Fruit fly (Drosophila melanogaster) whole organism, embryonic: Measurements from ENCODE around the gene Sidpn.

ENCODE experiments used
- CG10959 ChIP-seq: fragments of 200-800 bp; sonication (Bioruptor generic); IDR thresholded peaks from 2 replicates; pipeline ENCODE4 v1.3.6; 2022; ENCODE audit warnings: missing biosample characterization, missing genetic modification characterization
- CG10979 ChIP-seq: fragments of 200-800 bp; sonication (Bioruptor generic); optimal IDR thresholded peaks from 2 replicates; lab custom pipeline; 2018; ENCODE audit warnings: missing biosample characterization, mild to moderate bottlenecking, missing genetic modification characterization, moderate library complexity
- CG11696 ChIP-seq: fragments of 200-800 bp; sonication (Bioruptor generic); IDR thresholded peaks from 2 replicates; pipeline ENCODE4 v1.3.6; 2022; ENCODE audit warnings: missing biosample characterization, missing genetic modification characterization
- CG12299 ChIP-seq: fragments of 200-800 bp; sonication (Bioruptor generic); optimal IDR thresholded peaks from 2 replicates; lab custom pipeline; 2018; ENCODE audit warnings: missing biosample characterization, mild to moderate bottlenecking, missing genetic modification characterization
- CG12659 ChIP-seq: fragments of 200-800 bp; sonication (Bioruptor generic); optimal IDR thresholded peaks from 3 replicates; lab custom pipeline; 2017; ENCODE audit warnings: mild to moderate bottlenecking, missing biosample characterization, missing genetic modification reagents, missing genetic modification characterization
- CG15073 ChIP-seq: fragments of 200-800 bp; sonication (Bioruptor generic); optimal IDR thresholded peaks from 2 replicates; lab custom pipeline; 2016; ENCODE audit warnings: missing biosample characterization, missing genetic modification characterization
- CG1602 ChIP-seq: fragments of 200-800 bp; sonication (Bioruptor generic); optimal IDR thresholded peaks from 3 replicates; lab custom pipeline; 2016; ENCODE audit warnings: missing biosample characterization, missing genetic modification characterization
- CG17186 ChIP-seq: fragments of 200-800 bp; sonication (Bioruptor generic); optimal IDR thresholded peaks from 3 replicates; lab custom pipeline; 2017; ENCODE audit warnings: missing biosample characterization, missing genetic modification reagents, missing genetic modification characterization
- CG17328 ChIP-seq: fragments of 200-800 bp; sonication (Bioruptor generic); IDR thresholded peaks from 2 replicates; pipeline ENCODE4 v1.3.6; 2022; ENCODE audit warnings: missing biosample characterization, missing genetic modification characterization
- CG17829 ChIP-seq: fragments of 200-800 bp; optimal IDR thresholded peaks from 2 replicates; lab custom pipeline; 2019; ENCODE audit warnings: missing biosample characterization, mild to moderate bottlenecking, missing genetic modification characterization, moderate library complexity
- CG17912 ChIP-seq: fragments of 200-800 bp; sonication (Bioruptor generic); optimal IDR thresholded peaks from 2 replicates; lab custom pipeline; 2018; ENCODE audit warnings: missing biosample characterization, mild to moderate bottlenecking, missing genetic modification characterization
- CG1792 ChIP-seq: fragments of 200-800 bp; sonication (Bioruptor generic); optimal IDR thresholded peaks from 2 replicates; lab custom pipeline; 2016; ENCODE audit warnings: missing biosample characterization, missing genetic modification characterization
- CG18599 ChIP-seq: fragments of 200-800 bp; sonication (Bioruptor generic); optimal IDR thresholded peaks from 3 replicates; lab custom pipeline; 2017; ENCODE audit warnings: missing biosample characterization, missing genetic modification characterization, mild to moderate bottlenecking, moderate library complexity, missing genetic modification reagents
- CG2120 ChIP-seq: fragments of 200-800 bp; sonication (Bioruptor generic); optimal IDR thresholded peaks from 3 replicates; lab custom pipeline; 2016; ENCODE audit warnings: missing biosample characterization, missing genetic modification characterization
- CG34224 ChIP-seq: fragments of 200-800 bp; sonication (Bioruptor generic); IDR thresholded peaks from 3 replicates; pipeline ENCODE4 v1.3.6; 2022; ENCODE audit warnings: missing biosample characterization, missing genetic modification characterization; ENCODE audit not compliant: partially characterized antibody
- CG3995 ChIP-seq: fragments of 200-800 bp; sonication (Bioruptor generic); optimal IDR thresholded peaks from 3 replicates; lab custom pipeline; 2016; ENCODE audit warnings: missing biosample characterization, missing genetic modification characterization
- CG4424 ChIP-seq: fragments of 200-800 bp; sonication (Bioruptor generic); optimal IDR thresholded peaks from 3 replicates; lab custom pipeline; 2016; ENCODE audit warnings: missing biosample characterization, missing genetic modification characterization
- CG4707 ChIP-seq: fragments of 200-800 bp; sonication (Bioruptor generic); optimal IDR thresholded peaks from 2 replicates; lab custom pipeline; 2018; ENCODE audit warnings: missing biosample characterization, mild to moderate bottlenecking, missing genetic modification characterization, moderate library complexity
- CG4854 ChIP-seq: fragments of 200-800 bp; sonication (Bioruptor generic); optimal IDR thresholded peaks from 2 replicates; lab custom pipeline; 2016; ENCODE audit warnings: missing biosample characterization, missing genetic modification characterization, inconsistent platforms
- CG6254 ChIP-seq: fragments of 200-800 bp; sonication (Bioruptor generic); optimal IDR thresholded peaks from 3 replicates; lab custom pipeline; 2017; ENCODE audit warnings: mild to moderate bottlenecking, missing biosample characterization, missing genetic modification reagents, missing genetic modification characterization
- CG6689 ChIP-seq: fragments of 200-800 bp; sonication (Bioruptor generic); IDR thresholded peaks from 2 replicates; pipeline ENCODE4 v1.3.6; 2022; ENCODE audit warnings: missing biosample characterization, missing genetic modification characterization
- CG6854 ChIP-seq: fragments of 200-800 bp; sonication (Bioruptor generic); optimal IDR thresholded peaks from 3 replicates; lab custom pipeline; 2017; ENCODE audit warnings: missing biosample characterization, mild to moderate bottlenecking, missing genetic modification characterization
- CG8281 ChIP-seq: fragments of 200-800 bp; sonication (Bioruptor generic); optimal IDR thresholded peaks from 2 replicates; lab custom pipeline; 2018; ENCODE audit warnings: missing biosample characterization, mild to moderate bottlenecking, missing genetic modification characterization, moderate library complexity
- CG8290 ChIP-seq, 3 experiments: fragments of 200-800 bp; sonication (Bioruptor generic); optimal IDR thresholded peaks; 2 replicates each; lab custom pipeline; 2016 to 2019; ENCODE audit warnings: missing biosample characterization in 3 of 3, missing genetic modification characterization in 3 of 3, mild to moderate bottlenecking in 2 of 3, moderate library complexity in 1 of 3
- Dip2 ChIP-seq: fragments of 200-800 bp; sonication (Bioruptor generic); IDR thresholded peaks from 2 replicates; pipeline ENCODE4 v1.3.6; 2022; ENCODE audit warnings: missing biosample characterization, missing genetic modification characterization
- NC2β ChIP-seq: fragments of 200-800 bp; sonication (Bioruptor generic); optimal IDR thresholded peaks from 2 replicates; lab custom pipeline; 2016; ENCODE audit warnings: missing biosample characterization, missing genetic modification characterization
- Opbp ChIP-seq: fragments of 200-800 bp; sonication (Bioruptor generic); IDR thresholded peaks from 3 replicates; pipeline ENCODE4 v1.3.6; 2022; ENCODE audit warnings: missing biosample characterization, missing genetic modification characterization; ENCODE audit not compliant: partially characterized antibody
- Sry-δ ChIP-seq: fragments of 200-800 bp; sonication (Bioruptor generic); optimal IDR thresholded peaks from 2 replicates; lab custom pipeline; 2016; ENCODE audit warnings: missing biosample characterization, missing genetic modification characterization
- TFAM ChIP-seq: fragments of 200-800 bp; sonication (Bioruptor generic); optimal IDR thresholded peaks from 2 replicates; lab custom pipeline; 2017; ENCODE audit warnings: missing biosample characterization, missing genetic modification characterization, inconsistent platforms
- Taf1 ChIP-seq: fragments of 200-800 bp; sonication (Bioruptor generic); IDR thresholded peaks from 2 replicates; pipeline ENCODE4 v1.3.6; 2022; ENCODE audit warnings: missing biosample characterization, missing genetic modification characterization
- al ChIP-seq: fragments of 200-800 bp; sonication (Bioruptor generic); IDR thresholded peaks from 2 replicates; pipeline ENCODE4 v1.3.6; 2022; ENCODE audit warnings: missing biosample characterization, missing genetic modification characterization
- ap ChIP-seq: fragments of 200-800 bp; sonication (Bioruptor generic); IDR thresholded peaks from 2 replicates; pipeline ENCODE4 v1.3.6; 2022; ENCODE audit warnings: missing biosample characterization, missing genetic modification characterization
- ash1 ChIP-seq: fragments of 200-800 bp; sonication (Bioruptor generic); optimal IDR thresholded peaks from 2 replicates; lab custom pipeline; 2018; ENCODE audit warnings: missing biosample characterization, mild to moderate bottlenecking, missing genetic modification characterization
- br ChIP-seq: fragments of >200 bp; optimal IDR thresholded peaks from 2 replicates; lab custom pipeline; 2017
- btn ChIP-seq: fragments of 200-800 bp; sonication (Bioruptor generic); optimal IDR thresholded peaks from 2 replicates; lab custom pipeline; 2016; ENCODE audit warnings: missing biosample characterization, missing genetic modification characterization
- eve ChIP-seq, 2 experiments: fragments of >200 bp; optimal IDR thresholded peaks; 2 replicates each; lab custom pipeline; 2017; ENCODE audit warnings: missing biosample characterization in 2 of 2, missing genetic modification characterization in 2 of 2
- fu2 ChIP-seq: fragments of 200-800 bp; sonication (Bioruptor generic); optimal IDR thresholded peaks from 2 replicates; lab custom pipeline; 2016; ENCODE audit warnings: missing biosample characterization, missing genetic modification characterization
- gem ChIP-seq: fragments of 200-800 bp; sonication (Bioruptor generic); optimal IDR thresholded peaks from 2 replicates; lab custom pipeline; 2019; ENCODE audit warnings: missing biosample characterization, mild to moderate bottlenecking, missing genetic modification characterization, moderate library complexity
- gsb ChIP-seq: fragments of 200-800 bp; sonication (Bioruptor generic); IDR thresholded peaks from 2 replicates; pipeline ENCODE4 v1.3.6; 2022; ENCODE audit warnings: missing biosample characterization, missing genetic modification characterization
- hbn ChIP-seq: fragments of 200-800 bp; sonication (Bioruptor generic); IDR thresholded peaks from 2 replicates; pipeline ENCODE4 v1.3.6; 2022; ENCODE audit warnings: missing biosample characterization, missing genetic modification characterization; ENCODE audit not compliant: partially characterized antibody
- jumu ChIP-seq: fragments of 200-800 bp; sonication (Bioruptor generic); optimal IDR thresholded peaks from 3 replicates; lab custom pipeline; 2016; ENCODE audit warnings: missing biosample characterization, missing genetic modification characterization
- knrl ChIP-seq: fragments of 200-800 bp; sonication (Bioruptor generic); IDR thresholded peaks from 3 replicates; pipeline ENCODE4 v1.3.6; 2022; ENCODE audit warnings: missing biosample characterization, missing genetic modification characterization; ENCODE audit not compliant: partially characterized antibody
- lilli ChIP-seq: fragments of 200-800 bp; sonication (Bioruptor generic); optimal IDR thresholded peaks from 3 replicates; lab custom pipeline; 2016; ENCODE audit warnings: missing biosample characterization, missing genetic modification characterization
- lov ChIP-seq, 2 experiments: fragments of 200-800 bp in 1 of 2; fragments of >200 bp in 1 of 2; sonication (Bioruptor generic) in 1 of 2; IDR thresholded peaks in 1 of 2; optimal IDR thresholded peaks in 1 of 2; 2 replicates in 1 of 2; 3 replicates in 1 of 2; pipeline versions ENCODE4 v1.3.6 to Lab custom; 2017 to 2022; ENCODE audit warnings: missing biosample characterization in 1 of 2, missing genetic modification characterization in 1 of 2
- nau ChIP-seq: fragments of 200-800 bp; sonication (Bioruptor generic); optimal IDR thresholded peaks from 3 replicates; lab custom pipeline; 2017; ENCODE audit warnings: missing biosample characterization, mild to moderate bottlenecking, missing genetic modification characterization, missing genetic modification reagents
- phol ChIP-seq: fragments of 200-800 bp; sonication (Bioruptor generic); optimal IDR thresholded peaks from 3 replicates; lab custom pipeline; 2018; ENCODE audit warnings: missing biosample characterization, mild to moderate bottlenecking, missing genetic modification characterization, moderate library complexity
- ranshi ChIP-seq: fragments of 200-800 bp; sonication (Bioruptor generic); IDR thresholded peaks from 2 replicates; pipeline ENCODE4 v1.3.6; 2022; ENCODE audit warnings: missing biosample characterization, missing genetic modification characterization
- ro ChIP-seq: fragments of 200-800 bp; sonication (Bioruptor generic); IDR thresholded peaks from 2 replicates; pipeline ENCODE4 v1.3.6; 2022; ENCODE audit warnings: missing biosample characterization, missing genetic modification characterization
- scrt ChIP-seq: fragments of 200-800 bp; sonication (Bioruptor generic); optimal IDR thresholded peaks from 2 replicates; lab custom pipeline; 2018; ENCODE audit warnings: missing biosample characterization, mild to moderate bottlenecking, missing genetic modification characterization, moderate library complexity
- sd ChIP-seq: fragments of 200-800 bp; sonication (Bioruptor generic); optimal IDR thresholded peaks from 3 replicates; lab custom pipeline; 2018; ENCODE audit warnings: missing biosample characterization, mild to moderate bottlenecking, missing genetic modification characterization, moderate library complexity
- sug ChIP-seq: fragments of 200-800 bp; optimal IDR thresholded peaks from 2 replicates; lab custom pipeline; 2019; ENCODE audit warnings: missing biosample characterization, mild to moderate bottlenecking, missing genetic modification characterization, moderate library complexity

The Sidpn gene

DNA sequence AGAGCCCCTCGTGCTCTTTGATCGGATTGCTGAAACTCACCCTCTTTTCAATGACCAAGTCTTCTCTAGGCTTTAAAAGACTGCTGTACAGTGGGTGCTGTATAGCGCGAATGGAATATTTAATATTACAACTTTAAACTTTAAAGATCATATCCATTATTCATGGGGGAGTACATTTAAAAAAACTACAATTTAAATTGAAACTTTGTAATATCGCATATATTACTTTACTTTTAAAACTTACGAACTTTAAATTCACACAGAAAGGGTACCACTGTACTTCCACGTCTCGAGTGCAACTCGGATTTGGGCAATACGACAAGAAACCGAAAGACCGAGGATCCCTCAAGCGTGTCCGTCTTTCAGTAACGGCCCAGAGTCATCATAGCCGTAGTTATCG is 31.4 kb downstream of the Sidpn start, which contains the start of gene Phlpp (continued):
- TF ChIP-seq CG17186 (GFP tag; lab: Kevin White, UChicago) = no peak
- peak; percentile 71 for TF ChIP-seq CG10959 (GFP tag; lab: Robert Waterston, UW)
- no peak for TF ChIP-seq NC2β
- TF ChIP-seq phol (tag; lab: Kevin White, UChicago) = peak; percentile 74
- peak; percentile 66 for TF ChIP-seq ranshi (GFP tag; lab: Robert Waterston, UW)
- TF ChIP-seq Opbp (GFP tag; lab: Robert Waterston, UW) = no peak
- no peak for TF ChIP-seq fu2
- no peak for TF ChIP-seq al (GFP tag; lab: Robert Waterston, UW)
- no peak for TF ChIP-seq CG17912 (GFP tag; lab: Kevin White, UChicago)
- TF ChIP-seq br = no peak
- TF ChIP-seq eve (GFP tag; optimal IDR thresholded peaks at IDR 0.05; lab: Kevin White, UChicago) = no peak
- no peak for TF ChIP-seq CG18599 (GFP tag; lab: Kevin White, UChicago)
- no peak for TF ChIP-seq CG3995
- TF ChIP-seq sug (tag; lab: Kevin White, UChicago) = no peak
- TF ChIP-seq btn = no peak
- no peak for TF ChIP-seq Taf1 (GFP tag; lab: Robert Waterston, UW)
- TF ChIP-seq CG12659 (GFP tag; lab: Kevin White, UChicago) = no peak
- no peak for TF ChIP-seq lov (optimal IDR thresholded peaks at IDR 0.05; lab: Kevin White, UChicago)
- no peak for TF ChIP-seq lov (GFP tag; IDR thresholded peaks at IDR 0.05; lab: Robert Waterston, UW)
- TF ChIP-seq CG17328 (GFP tag; lab: Robert Waterston, UW) = peak; percentile 71
- no peak for TF ChIP-seq ash1
- peak; percentile 61 for TF ChIP-seq CG4707
- peak; percentile 72 for TF ChIP-seq CG6689 (GFP tag; lab: Robert Waterston, UW)
- TF ChIP-seq CG6854 (GFP tag; lab: Kevin White, UChicago) = no peak
- no peak for TF ChIP-seq CG1792
- TF ChIP-seq Dip2 (GFP tag; lab: Robert Waterston, UW) = no peak
- no peak for TF ChIP-seq Sry-δ
- no peak for TF ChIP-seq CG1602 (GFP tag; lab: Kevin White, UChicago)
- no peak for TF ChIP-seq CG11696 (GFP tag; lab: Robert Waterston, UW)
- TF ChIP-seq nau (GFP tag; lab: Kevin White, UChicago) = no peak
- peak; percentile 72 for TF ChIP-seq CG4424 (GFP tag; lab: Kevin White, UChicago)
- TF ChIP-seq CG10979 (tag; lab: Kevin White, UChicago) = peak; percentile 83
- TF ChIP-seq ro = no peak
- no peak for TF ChIP-seq ap (GFP tag; lab: Robert Waterston, UW)
- TF ChIP-seq gem (tag; lab: Kevin White, UChicago) = no peak
- no peak for TF ChIP-seq hbn (GFP tag; lab: Robert Waterston, UW)
- TF ChIP-seq lilli (GFP tag; lab: Kevin White, UChicago) = peak; percentile 55
- TF ChIP-seq gsb (GFP tag; lab: Robert Waterston, UW) = no peak
- no peak for TF ChIP-seq knrl
- TF ChIP-seq sd = no peak
- no peak for TF ChIP-seq CG15073 (GFP tag; lab: Kevin White, UChicago)
- peak; percentile 39 for TF ChIP-seq jumu (GFP tag; lab: Kevin White, UChicago)
- TF ChIP-seq CG2120 (GFP tag; lab: Kevin White, UChicago) = no peak
- peak; percentile 67 for TF ChIP-seq CG17829 (tag; lab: Kevin White, UChicago)
- no peak for TF ChIP-seq TFAM
- TF ChIP-seq CG8290 (GFP tag; optimal IDR thresholded peaks at IDR 0.05; lab: Kevin White, UChicago) = peak; percentile 14
- no peak for TF ChIP-seq CG8290 (tag; optimal IDR thresholded peaks at IDR 0.05; lab: Kevin White, UChicago)
- no peak for TF ChIP-seq CG12299 (tag; lab: Kevin White, UChicago)
- no peak for TF ChIP-seq CG8281 (tag; lab: Kevin White, UChicago)
- peak; percentile 68 for TF ChIP-seq CG6254 (GFP tag; lab: Kevin White, UChicago)
- TF ChIP-seq CG34224 (GFP tag; lab: Robert Waterston, UW) = no peak
- TF ChIP-seq CG4854 (GFP tag; lab: Kevin White, UChicago) = no peak
- no peak for TF ChIP-seq scrt
